Fruit fly (Drosophila melanogaster) whole organism: ENCODE results near the gene Trs23.

Experiments used
- CG8478 ChIP-seq: fragments of >200 bp; optimal IDR thresholded peaks from 2 replicates; lab custom pipeline; 2018; ENCODE audit warnings: inconsistent platforms
- Dll ChIP-seq: fragments of >200 bp; optimal IDR thresholded peaks from 2 replicates; lab custom pipeline; 2017
- pan ChIP-seq: fragments of >200 bp; optimal IDR thresholded peaks from 2 replicates; lab custom pipeline; 2017
- psq ChIP-seq: fragments of >200 bp; optimal IDR thresholded peaks from 2 replicates; lab custom pipeline; 2017
- usp ChIP-seq: fragments of >200 bp; optimal IDR thresholded peaks from 2 replicates; lab custom pipeline; 2017; ENCODE audit warnings: missing biosample characterization, missing genetic modification characterization, mixed read lengths

dm6 chr2L:8716383-8716782 lies 30.4 kb downstream of the Trs23 start:
- TF ChIP-seq CG8478 (lab: Kevin White, UChicago) (no peak), usp (GFP tag; lab: Kevin White, UChicago) (no peak), pan (lab: Kevin White, UChicago) (no peak), Dll (lab: Kevin White, UChicago) (no peak), psq (lab: Kevin White, UChicago) (no peak)
